Worm (Caenorhabditis elegans) whole organism, L2 larva: ENCODE results near the gene aptf-1.

Experiments
- C34F6.9 ChIP-seq: fragments of 150-350 bp; optimal IDR thresholded peaks from 2 replicates; lab custom pipeline; 2014; ENCODE audit warnings: missing biosample characterization, missing genetic modification characterization
- F13H6.1 ChIP-seq: sonication (generic microtip); optimal IDR thresholded peaks from 2 replicates; lab custom pipeline; 2016; ENCODE audit warnings: missing genetic modification characterization, missing compliant biosample characterization
- R02D3.7 ChIP-seq: fragments of 150-350 bp; optimal IDR thresholded peaks from 2 replicates; lab custom pipeline; 2014; ENCODE audit warnings: missing biosample characterization, missing genetic modification characterization
- Y55F3AM.14 ChIP-seq: fragments of 200-800 bp; sonication (Bioruptor generic); optimal IDR thresholded peaks from 2 replicates; lab custom pipeline; 2018; ENCODE audit warnings: mild to moderate bottlenecking, missing genetic modification characterization, missing compliant biosample characterization
- alr-1 ChIP-seq: fragments of 150-350 bp; optimal IDR thresholded peaks from 2 replicates; lab custom pipeline; 2014; ENCODE audit warnings: missing biosample characterization, missing genetic modification characterization
- aly-2 ChIP-seq: fragments of 150-350 bp; optimal IDR thresholded peaks from 2 replicates; lab custom pipeline; 2014; ENCODE audit warnings: missing biosample characterization, missing genetic modification characterization
- ama-1 ChIP-seq: fragments of 150-350 bp; optimal IDR thresholded peaks from 2 replicates; lab custom pipeline; 2018; ENCODE audit warnings: inconsistent platforms
- blmp-1 ChIP-seq: sonication (generic microtip); optimal IDR thresholded peaks from 2 replicates; lab custom pipeline; 2017; ENCODE audit warnings: missing genetic modification characterization, mild to moderate bottlenecking, missing compliant biosample characterization, antibody characterized with exemption, moderate library complexity; ENCODE audit not compliant: insufficient read depth
- ceh-16 ChIP-seq: fragments of 150-350 bp; optimal IDR thresholded peaks from 2 replicates; lab custom pipeline; 2014; ENCODE audit warnings: missing biosample characterization, missing genetic modification characterization
- ceh-82 ChIP-seq: fragments of 150-350 bp; optimal IDR thresholded peaks from 2 replicates; lab custom pipeline; 2014; ENCODE audit warnings: missing biosample characterization, missing genetic modification characterization
- crh-2 ChIP-seq: sonication (generic microtip); optimal IDR thresholded peaks from 2 replicates; lab custom pipeline; 2017; ENCODE audit warnings: missing biosample characterization, missing genetic modification characterization
- dmd-4 ChIP-seq: sonication (generic microtip); optimal IDR thresholded peaks from 2 replicates; lab custom pipeline; 2017; ENCODE audit warnings: missing biosample characterization, missing genetic modification characterization
- elt-1 ChIP-seq: fragments of 150-350 bp; optimal IDR thresholded peaks from 2 replicates; lab custom pipeline; 2014; ENCODE audit warnings: missing biosample characterization, missing genetic modification characterization
- elt-3 ChIP-seq: sonication (generic microtip); optimal IDR thresholded peaks from 2 replicates; lab custom pipeline; 2017; ENCODE audit warnings: missing biosample characterization, missing genetic modification characterization
- fos-1 ChIP-seq: fragments of 150-350 bp; optimal IDR thresholded peaks from 2 replicates; lab custom pipeline; 2014; ENCODE audit warnings: missing biosample characterization, missing genetic modification characterization
- lin-11 ChIP-seq: fragments of 150-350 bp; sonication (generic microtip); optimal IDR thresholded peaks from 2 replicates; lab custom pipeline; 2014; ENCODE audit warnings: missing biosample characterization, missing genetic modification characterization, inconsistent platforms, mixed read lengths
- lin-13 ChIP-seq: fragments of 150-350 bp; optimal IDR thresholded peaks from 2 replicates; lab custom pipeline; 2014; ENCODE audit warnings: missing biosample characterization, missing genetic modification reagents, missing genetic modification characterization
- lin-39 ChIP-seq: fragments of 150-350 bp; optimal IDR thresholded peaks from 2 replicates; lab custom pipeline; 2014; ENCODE audit warnings: missing biosample characterization, missing genetic modification reagents, missing genetic modification characterization
- lsy-2 ChIP-seq, 2 experiments: fragments of 150-350 bp in 1 of 2; sonication (generic microtip) in 1 of 2; optimal IDR thresholded peaks; 2 replicates each; lab custom pipeline; 2014 to 2017; ENCODE audit warnings: missing biosample characterization in 2 of 2, missing genetic modification characterization in 2 of 2
- mab-5 ChIP-seq: fragments of 150-350 bp; optimal IDR thresholded peaks from 2 replicates; lab custom pipeline; 2014; ENCODE audit warnings: missing biosample characterization, missing genetic modification characterization
- mbf-1 ChIP-seq: sonication (generic microtip); optimal IDR thresholded peaks from 2 replicates; lab custom pipeline; 2017; ENCODE audit warnings: missing biosample characterization, missing genetic modification characterization
- mdl-1 ChIP-seq, 2 experiments: fragments of 150-350 bp in 1 of 2; sonication (generic microtip) in 1 of 2; optimal IDR thresholded peaks; 2 replicates each; lab custom pipeline; 2017; ENCODE audit warnings: missing biosample characterization in 2 of 2, missing genetic modification characterization in 2 of 2
- nhr-10 ChIP-seq: sonication (generic microtip); optimal IDR thresholded peaks from 2 replicates; lab custom pipeline; 2017; ENCODE audit warnings: missing biosample characterization, missing genetic modification characterization
- nhr-11 ChIP-seq: fragments of 150-350 bp; optimal IDR thresholded peaks from 2 replicates; lab custom pipeline; 2014; ENCODE audit warnings: missing biosample characterization, missing genetic modification characterization
- nhr-12 ChIP-seq: fragments of 150-350 bp; optimal IDR thresholded peaks from 2 replicates; lab custom pipeline; 2014; ENCODE audit warnings: missing biosample characterization, missing genetic modification characterization
- nhr-129 ChIP-seq: fragments of 150-350 bp; optimal IDR thresholded peaks from 2 replicates; lab custom pipeline; 2014; ENCODE audit warnings: missing biosample characterization, missing genetic modification characterization
- nhr-21 ChIP-seq: fragments of 150-350 bp; optimal IDR thresholded peaks from 2 replicates; lab custom pipeline; 2014; ENCODE audit warnings: missing biosample characterization, missing genetic modification characterization
- nhr-23 ChIP-seq: fragments of 150-350 bp; optimal IDR thresholded peaks from 2 replicates; lab custom pipeline; 2014; ENCODE audit warnings: missing biosample characterization, missing genetic modification reagents, missing genetic modification characterization
- nhr-237 ChIP-seq: fragments of 150-350 bp; optimal IDR thresholded peaks from 2 replicates; lab custom pipeline; 2014; ENCODE audit warnings: missing biosample characterization, missing genetic modification characterization
- nhr-25 ChIP-seq: fragments of 150-350 bp; sonication (generic microtip); optimal IDR thresholded peaks from 3 replicates; lab custom pipeline; 2014; ENCODE audit warnings: missing biosample characterization, missing genetic modification characterization
- nhr-6 ChIP-seq: fragments of 150-350 bp; optimal IDR thresholded peaks from 2 replicates; lab custom pipeline; 2014; ENCODE audit warnings: missing biosample characterization, missing genetic modification characterization
- nhr-77 ChIP-seq: fragments of 150-350 bp; optimal IDR thresholded peaks from 2 replicates; lab custom pipeline; 2014; ENCODE audit warnings: missing biosample characterization, missing genetic modification characterization
- peb-1 ChIP-seq: fragments of 150-350 bp; optimal IDR thresholded peaks from 2 replicates; lab custom pipeline; 2014; ENCODE audit warnings: missing biosample characterization, missing genetic modification characterization
- sem-4 ChIP-seq: fragments of 150-350 bp; optimal IDR thresholded peaks from 2 replicates; lab custom pipeline; 2014; ENCODE audit warnings: missing biosample characterization, missing genetic modification reagents, missing genetic modification characterization
- skn-1 ChIP-seq: sonication (generic microtip); optimal IDR thresholded peaks from 2 replicates; lab custom pipeline; 2017; ENCODE audit warnings: missing biosample characterization, missing genetic modification characterization
- sma-3 ChIP-seq: sonication (generic microtip); optimal IDR thresholded peaks from 2 replicates; lab custom pipeline; 2016; ENCODE audit warnings: missing genetic modification reagents, missing genetic modification characterization, missing compliant biosample characterization
- sma-9 ChIP-seq, 2 experiments: fragments of 150-350 bp in 1 of 2; sonication (generic microtip) in 1 of 2; optimal IDR thresholded peaks; 2 replicates each; lab custom pipeline; 2014 to 2016; ENCODE audit warnings: missing genetic modification characterization in 2 of 2, mild to moderate bottlenecking in 1 of 2, missing biosample characterization in 1 of 2, missing compliant biosample characterization in 1 of 2, missing genetic modification reagents in 1 of 2, moderate library complexity in 1 of 2
- snpc-4 ChIP-seq: fragments of 150-350 bp; optimal IDR thresholded peaks from 2 replicates; lab custom pipeline; 2014; ENCODE audit warnings: missing biosample characterization, missing genetic modification characterization
- unc-39 ChIP-seq: fragments of 150-350 bp; optimal IDR thresholded peaks from 2 replicates; lab custom pipeline; 2014; ENCODE audit warnings: missing biosample characterization, missing genetic modification characterization
- unc-55 ChIP-seq: fragments of 150-350 bp; sonication (generic microtip); optimal IDR thresholded peaks from 3 replicates; lab custom pipeline; 2014; ENCODE audit warnings: missing biosample characterization, missing genetic modification reagents, missing genetic modification characterization
- ztf-1 ChIP-seq: fragments of 200-800 bp; sonication (Bioruptor generic); conservative IDR thresholded peaks from 2 replicates; pipeline ENCODE4 v1.3.6; 2022; ENCODE audit warnings: missing genetic modification characterization, missing compliant biosample characterization
- ztf-11 ChIP-seq: sonication (generic microtip); optimal IDR thresholded peaks from 2 replicates; lab custom pipeline; 2017; ENCODE audit warnings: missing biosample characterization, missing genetic modification characterization

aptf-1 gene

ce11 chrII:6443710-6444109 lies 11.1 kb upstream of the aptf-1 start, which contains the start of gene K06A1.2:
TSS of gene K06A1.2 (plus strand) at chrII:6444010.
- no peak for TF ChIP-seq sem-4 (tag; lab: Kevin White, UChicago)
- TF ChIP-seq peb-1 (tag; lab: Kevin White, UChicago), result no peak
- TF ChIP-seq R02D3.7 (tag; lab: Kevin White, UChicago), result no peak
- TF ChIP-seq mdl-1 (tag; optimal IDR thresholded peaks at IDR 0.05; lab: Kevin White, UChicago), result no peak
- TF ChIP-seq unc-39 (tag; lab: Kevin White, UChicago), result no peak
- TF ChIP-seq elt-1, result no peak
- TF ChIP-seq ztf-11 (tag; lab: Kevin White, UChicago), result no peak
- no peak for TF ChIP-seq elt-3 (tag; lab: Kevin White, UChicago)
- TF ChIP-seq crh-2 (tag; lab: Kevin White, UChicago), result no peak
- no peak for TF ChIP-seq mbf-1
- no peak for TF ChIP-seq snpc-4

- TF ChIP-seq nhr-129 (peak; percentile 37), sma-3 (peak; percentile 32), unc-39 (tag; lab: Kevin White, UChicago) (no peak), nhr-25 (tag; lab: Kevin White, UChicago) (peak; percentile 40), sma-9 (GFP tag; optimal IDR thresholded peaks at IDR 0.05; lab: Kevin White, UChicago) (peak; percentile 33), sma-9 (tag; optimal IDR thresholded peaks at IDR 0.05; lab: Kevin White, UChicago) (no peak)
- TF ChIP-seq, all 48 proteins: peak for 4
Observed at ce11 chrII:6448189-6448588, 6.6 kb upstream of the aptf-1 start.

- TF ChIP-seq nhr-129 (no peak), lin-11 (tag; lab: Kevin White, UChicago) (no peak), mbf-1 (no peak), crh-2 (tag; lab: Kevin White, UChicago) (peak; percentile 27), sma-9 (GFP tag; optimal IDR thresholded peaks at IDR 0.05; lab: Kevin White, UChicago) (no peak), sma-9 (tag; optimal IDR thresholded peaks at IDR 0.05; lab: Kevin White, UChicago) (no peak), ceh-82 (tag; lab: Kevin White, UChicago) (no peak), nhr-11 (tag; lab: Kevin White, UChicago) (no peak), snpc-4 (no peak), lin-39 (no peak), lsy-2 (tag; optimal IDR thresholded peaks at IDR 0.05; lab: Kevin White, UChicago) (no peak), blmp-1 (no peak), nhr-237 (no peak), unc-55 (GFP tag; lab: Kevin White, UChicago) (no peak), R02D3.7 (tag; lab: Kevin White, UChicago) (no peak), ceh-16 (tag; lab: Kevin White, UChicago) (no peak), mdl-1 (tag; optimal IDR thresholded peaks at IDR 0.05; lab: Kevin White, UChicago) (no peak), elt-3 (tag; lab: Kevin White, UChicago) (no peak), C34F6.9 (no peak), lin-13 (GFP tag; lab: Kevin White, UChicago) (no peak), nhr-23 (tag; lab: Kevin White, UChicago) (no peak), peb-1 (tag; lab: Kevin White, UChicago) (no peak), fos-1 (tag; lab: Kevin White, UChicago) (peak; percentile 59), nhr-12 (tag; lab: Kevin White, UChicago) (no peak), nhr-25 (tag; lab: Kevin White, UChicago) (peak; percentile 47), nhr-6 (tag; lab: Kevin White, UChicago) (no peak), skn-1 (no peak)
Observed at ce11 chrII:6448656-6449055, 6.1 kb upstream of the aptf-1 start.

- TF ChIP-seq alr-1, result no peak
- TF ChIP-seq fos-1 (tag; lab: Kevin White, UChicago), result peak; percentile 62
- TF ChIP-seq lsy-2 (tag; optimal IDR thresholded peaks at IDR 0.05; lab: Kevin White, UChicago), result no peak
- no peak for TF ChIP-seq nhr-77 (tag; lab: Kevin White, UChicago)
- peak; percentile 24 for TF ChIP-seq blmp-1
Observed at ce11 chrII:6449656-6450055, 5.1 kb upstream of the aptf-1 start, which contains the start of gene nhr-22. TSS of gene nhr-22 (minus strand) at chrII:6449792.

ce11 chrII:6453341-6453806 lies 1.4 kb upstream of the aptf-1 start, which contains the start of gene atg-16.2:
TSS of gene atg-16.2 (minus strand) at chrII:6453391.
- no peak for TF ChIP-seq ama-1 (lab: Kevin White, UChicago)
- TF ChIP-seq F13H6.1, result peak; percentile 30
- no peak for TF ChIP-seq alr-1
- no peak for TF ChIP-seq ceh-16 (tag; lab: Kevin White, UChicago)
- TF ChIP-seq sma-9 (GFP tag; optimal IDR thresholded peaks at IDR 0.05; lab: Kevin White, UChicago), result peak; percentile 33
- no peak for TF ChIP-seq sma-9 (tag; optimal IDR thresholded peaks at IDR 0.05; lab: Kevin White, UChicago)
- peak in 1 of 2 experiments; percentile 76 for TF ChIP-seq lsy-2 (tag; optimal IDR thresholded peaks at IDR 0.05; lab: Kevin White, UChicago)
- TF ChIP-seq nhr-6 (tag; lab: Kevin White, UChicago), result no peak
- TF ChIP-seq nhr-21 (tag; lab: Kevin White, UChicago), result peak; percentile 2
- TF ChIP-seq unc-55 (GFP tag; lab: Kevin White, UChicago), result peak; percentile 74
- TF ChIP-seq Y55F3AM.14 (GFP tag; lab: Kevin White, UChicago), result no peak
- no peak for TF ChIP-seq mdl-1 (tag; optimal IDR thresholded peaks at IDR 0.05; lab: Kevin White, UChicago)
- peak; percentile 44 for TF ChIP-seq crh-2 (tag; lab: Kevin White, UChicago)
- no peak for TF ChIP-seq dmd-4 (tag; lab: Kevin White, UChicago)
- no peak for TF ChIP-seq ztf-1
- peak; percentile 78 for TF ChIP-seq C34F6.9
- no peak for TF ChIP-seq nhr-77 (tag; lab: Kevin White, UChicago)
- no peak for TF ChIP-seq peb-1 (tag; lab: Kevin White, UChicago)
- TF ChIP-seq snpc-4, result peak; percentile 14
- TF ChIP-seq aly-2 (tag; lab: Kevin White, UChicago), result no peak
- TF ChIP-seq fos-1 (tag; lab: Kevin White, UChicago), result peak; percentile 8
- TF ChIP-seq nhr-129, result peak; percentile 79
- peak; percentile 31 for TF ChIP-seq mab-5
- no peak for TF ChIP-seq nhr-10 (tag; lab: Kevin White, UChicago)
- no peak for TF ChIP-seq R02D3.7 (tag; lab: Kevin White, UChicago)
- no peak for TF ChIP-seq sma-3
